Worm (Caenorhabditis elegans): ENCODE data around the gene E02A10.3.

ce11 chrV:12541207-12541606 lies 38.2 kb upstream of the E02A10.3 start:
- no peak for TF ChIP-seq nhr-12 (tag; optimal IDR thresholded peaks at IDR 0.05)
- TF ChIP-seq pha-4 (tag; optimal IDR thresholded peaks at IDR 0.05) = no peak
- no peak for TF ChIP-seq mep-1 (tag; optimal IDR thresholded peaks at IDR 0.05)
- TF ChIP-seq lsy-2 (tag; optimal IDR thresholded peaks at IDR 0.05) = no peak
- no peak for TF ChIP-seq unc-62 (GFP tag; optimal IDR thresholded peaks at IDR 0.05)
- no peak for TF ChIP-seq tbx-8 (GFP tag; optimal IDR thresholded peaks at IDR 0.05)
- no peak for TF ChIP-seq ztf-11 (tag; optimal IDR thresholded peaks at IDR 0.05)
- no peak for TF ChIP-seq elt-3 (tag; optimal IDR thresholded peaks at IDR 0.05)
- TF ChIP-seq unc-39 (tag; optimal IDR thresholded peaks at IDR 0.05) = no peak
- no peak for TF ChIP-seq elt-1 (tag; optimal IDR thresholded peaks at IDR 0.05; ENCODE audit: borderline replicate concordance, insufficient read depth)
- TF ChIP-seq nhr-237 (tag; optimal IDR thresholded peaks at IDR 0.05) = no peak
- TF ChIP-seq M03D4.4 (tag; optimal IDR thresholded peaks at IDR 0.05) = no peak
- TF ChIP-seq snpc-4 (tag; optimal IDR thresholded peaks at IDR 0.05) = no peak

All from whole organism, mixed stage, embryonic.